Worm (Caenorhabditis elegans): ENCODE results near the gene zip-8.

DNA sequence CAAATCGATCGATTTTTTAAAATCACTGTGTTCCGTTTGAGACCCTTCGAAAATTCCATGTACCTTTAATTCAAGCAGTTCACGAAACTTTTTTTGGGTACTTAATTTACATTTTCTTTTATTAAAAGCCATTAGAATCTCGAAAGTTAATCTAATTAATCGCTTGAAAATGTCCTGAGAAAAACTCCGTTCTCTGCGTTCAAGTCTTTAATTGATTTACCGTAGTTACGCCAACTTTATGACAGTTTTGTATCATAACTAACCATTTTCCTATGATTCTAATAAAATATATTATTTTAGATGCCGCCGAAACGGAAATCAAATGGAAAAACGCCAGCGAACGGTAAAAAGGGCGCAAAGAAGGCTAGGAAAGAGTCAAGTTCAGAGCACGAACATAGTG lies 24.6 kb upstream of the zip-8 start, which contains the start of gene jhdm-1:
- TF ChIP-seq nhr-76 (tag; optimal IDR thresholded peaks at IDR 0.05) (no peak), mep-1 (tag; optimal IDR thresholded peaks at IDR 0.05) (no peak)

Measured in whole organism, L4 larva.